Fruit fly (Drosophila melanogaster) whole organism, embryonic: Measurements from ENCODE around the gene Hph.

Source experiments
- Adf1 ChIP-seq: fragments of 200-800 bp; sonication (Bioruptor generic); IDR thresholded peaks from 2 replicates; pipeline ENCODE4 v1.3.6; 2022; ENCODE audit warnings: missing biosample characterization, missing genetic modification characterization
- Atf3 ChIP-seq: fragments of 200-800 bp; sonication (Bioruptor generic); optimal IDR thresholded peaks from 3 replicates; lab custom pipeline; 2016; ENCODE audit warnings: missing biosample characterization, missing genetic modification characterization
- B-H1 ChIP-seq: fragments of 200-800 bp; sonication (Bioruptor generic); IDR thresholded peaks from 3 replicates; pipeline ENCODE4 v1.3.6; 2022; ENCODE audit warnings: missing biosample characterization, missing genetic modification characterization
- B-H2 ChIP-seq: fragments of 200-800 bp; sonication (Bioruptor generic); optimal IDR thresholded peaks from 2 replicates; lab custom pipeline; 2018; ENCODE audit warnings: missing biosample characterization, mild to moderate bottlenecking, missing genetic modification characterization
- CG11456 ChIP-seq: fragments of 200-800 bp; sonication (Bioruptor generic); IDR thresholded peaks from 3 replicates; pipeline ENCODE4 v1.3.6; 2022; ENCODE audit warnings: missing biosample characterization, missing genetic modification characterization
- CG11504 ChIP-seq: fragments of 200-800 bp; sonication (Bioruptor generic); optimal IDR thresholded peaks from 3 replicates; lab custom pipeline; 2019; ENCODE audit warnings: missing biosample characterization, mild to moderate bottlenecking, missing genetic modification characterization, moderate library complexity
- CG11723 ChIP-seq: fragments of 200-800 bp; sonication (Bioruptor generic); optimal IDR thresholded peaks from 2 replicates; lab custom pipeline; 2017; ENCODE audit warnings: missing biosample characterization, mild to moderate bottlenecking, missing genetic modification characterization
- CG12104 ChIP-seq: fragments of 200-800 bp; sonication (Bioruptor generic); optimal IDR thresholded peaks from 3 replicates; lab custom pipeline; 2016; ENCODE audit warnings: missing biosample characterization, missing genetic modification characterization
- CG13287 ChIP-seq: fragments of 200-800 bp; sonication (Bioruptor generic); IDR thresholded peaks from 2 replicates; pipeline ENCODE4 v1.3.6; 2022; ENCODE audit warnings: missing biosample characterization, missing genetic modification characterization; ENCODE audit not compliant: partially characterized antibody
- CG13424 ChIP-seq: fragments of 200-800 bp; sonication (Bioruptor generic); optimal IDR thresholded peaks from 2 replicates; lab custom pipeline; 2019; ENCODE audit warnings: missing biosample characterization, mild to moderate bottlenecking, missing genetic modification characterization, moderate library complexity
- CG14441 ChIP-seq: fragments of 200-800 bp; sonication (Bioruptor generic); IDR thresholded peaks from 2 replicates; pipeline ENCODE4 v1.3.6; 2022; ENCODE audit warnings: missing biosample characterization, missing genetic modification characterization
- CG14860 ChIP-seq: fragments of 200-800 bp; sonication (Bioruptor generic); IDR thresholded peaks from 3 replicates; pipeline ENCODE4 v1.3.6; 2022; ENCODE audit warnings: missing biosample characterization, missing genetic modification characterization; ENCODE audit not compliant: partially characterized antibody
- CG16813 ChIP-seq: fragments of 200-800 bp; sonication (Bioruptor generic); IDR thresholded peaks from 3 replicates; pipeline ENCODE4 v1.3.6; 2022; ENCODE audit warnings: missing biosample characterization, missing genetic modification characterization; ENCODE audit not compliant: partially characterized antibody
- CG2199 ChIP-seq: fragments of 200-800 bp; sonication (Bioruptor generic); IDR thresholded peaks from 3 replicates; pipeline ENCODE4 v1.3.6; 2022; ENCODE audit warnings: missing biosample characterization, missing genetic modification characterization
- CG30403 ChIP-seq: fragments of 200-800 bp; sonication (Bioruptor generic); optimal IDR thresholded peaks from 3 replicates; lab custom pipeline; 2016; ENCODE audit warnings: missing biosample characterization, missing genetic modification characterization
- CG33557 ChIP-seq: fragments of 200-800 bp; sonication (Bioruptor generic); optimal IDR thresholded peaks from 2 replicates; lab custom pipeline; 2019; ENCODE audit warnings: missing biosample characterization, mild to moderate bottlenecking, missing genetic modification characterization, moderate library complexity
- CG4328 ChIP-seq: fragments of 200-800 bp; sonication (Bioruptor generic); optimal IDR thresholded peaks from 3 replicates; lab custom pipeline; 2017; ENCODE audit warnings: missing biosample characterization, missing genetic modification reagents, missing genetic modification characterization
- CG6175 ChIP-seq: fragments of 200-800 bp; sonication (Bioruptor generic); IDR thresholded peaks from 3 replicates; pipeline ENCODE4 v1.3.6; 2022; ENCODE audit warnings: missing biosample characterization, missing genetic modification characterization
- CG7271 ChIP-seq: fragments of 200-800 bp; sonication (Bioruptor generic); optimal IDR thresholded peaks from 2 replicates; lab custom pipeline; 2018; ENCODE audit warnings: missing biosample characterization, mild to moderate bottlenecking, missing genetic modification characterization, moderate library complexity
- CG7987 ChIP-seq: fragments of 200-800 bp; sonication (Bioruptor generic); optimal IDR thresholded peaks from 2 replicates; lab custom pipeline; 2018; ENCODE audit warnings: missing biosample characterization, mild to moderate bottlenecking, missing genetic modification characterization, moderate library complexity
- CG8290 ChIP-seq, 3 experiments: fragments of 200-800 bp; sonication (Bioruptor generic); optimal IDR thresholded peaks; 2 replicates each; lab custom pipeline; 2016 to 2019; ENCODE audit warnings: missing biosample characterization in 3 of 3, missing genetic modification characterization in 3 of 3, mild to moderate bottlenecking in 2 of 3, moderate library complexity in 1 of 3
- Dref ChIP-seq: fragments of 200-800 bp; sonication (Bioruptor generic); IDR thresholded peaks from 2 replicates; pipeline ENCODE4 v1.3.6; 2022; ENCODE audit warnings: missing biosample characterization, missing genetic modification characterization
- Hand ChIP-seq: fragments of 200-800 bp; sonication (Bioruptor generic); optimal IDR thresholded peaks from 2 replicates; lab custom pipeline; 2017; ENCODE audit warnings: mild to moderate bottlenecking, missing biosample characterization, missing genetic modification reagents, missing genetic modification characterization
- HmgZ ChIP-seq: fragments of 200-800 bp; sonication (Bioruptor generic); optimal IDR thresholded peaks from 2 replicates; lab custom pipeline; 2018; ENCODE audit warnings: missing biosample characterization, mild to moderate bottlenecking, missing genetic modification characterization
- Hmr ChIP-seq: fragments of 200-800 bp; sonication (Bioruptor generic); optimal IDR thresholded peaks from 3 replicates; lab custom pipeline; 2017; ENCODE audit warnings: mild to moderate bottlenecking, missing biosample characterization, missing genetic modification reagents, missing genetic modification characterization
- Hr51 ChIP-seq, 2 experiments: fragments of 200-800 bp; sonication (Bioruptor generic); optimal IDR thresholded peaks; 2 replicates in 1 of 2; 3 replicates in 1 of 2; lab custom pipeline; 2016 to 2018; ENCODE audit warnings: missing biosample characterization in 2 of 2, missing genetic modification characterization in 2 of 2, mild to moderate bottlenecking in 1 of 2, moderate library complexity in 1 of 2
- Hr78 ChIP-seq, 2 experiments: fragments of 200-800 bp in 1 of 2; fragments of >200 bp in 1 of 2; sonication (Bioruptor generic) in 1 of 2; optimal IDR thresholded peaks; 2 replicates each; lab custom pipeline; 2017 to 2019; ENCODE audit warnings: missing biosample characterization in 2 of 2, missing genetic modification characterization in 2 of 2, mild to moderate bottlenecking in 1 of 2, moderate library complexity in 1 of 2
- Opbp ChIP-seq: fragments of 200-800 bp; sonication (Bioruptor generic); IDR thresholded peaks from 3 replicates; pipeline ENCODE4 v1.3.6; 2022; ENCODE audit warnings: missing biosample characterization, missing genetic modification characterization; ENCODE audit not compliant: partially characterized antibody
- Poxn ChIP-seq: fragments of 200-800 bp; sonication (Bioruptor generic); IDR thresholded peaks from 2 replicates; pipeline ENCODE4 v1.3.6; 2022; ENCODE audit warnings: missing biosample characterization, missing genetic modification characterization
- Ravus ChIP-seq: fragments of 200-800 bp; sonication (Bioruptor generic); IDR thresholded peaks from 2 replicates; pipeline ENCODE4 v1.3.6; 2022; ENCODE audit warnings: missing biosample characterization, missing genetic modification characterization
- Scr ChIP-seq: fragments of 200-800 bp; sonication (Bioruptor generic); IDR thresholded peaks from 2 replicates; pipeline ENCODE4 v1.3.6; 2022; ENCODE audit warnings: missing biosample characterization, missing genetic modification characterization; ENCODE audit not compliant: partially characterized antibody
- Side ChIP-seq: fragments of 200-800 bp; sonication (Bioruptor generic); optimal IDR thresholded peaks from 2 replicates; lab custom pipeline; 2016; ENCODE audit warnings: missing biosample characterization, missing genetic modification characterization
- Sox100B ChIP-seq: fragments of 200-800 bp; sonication (Bioruptor generic); optimal IDR thresholded peaks from 3 replicates; lab custom pipeline; 2018; ENCODE audit warnings: missing biosample characterization, mild to moderate bottlenecking, missing genetic modification characterization
- TFAM ChIP-seq: fragments of 200-800 bp; sonication (Bioruptor generic); optimal IDR thresholded peaks from 2 replicates; lab custom pipeline; 2017; ENCODE audit warnings: missing biosample characterization, missing genetic modification characterization, inconsistent platforms
- chinmo ChIP-seq: fragments of 200-800 bp; sonication (Bioruptor generic); IDR thresholded peaks from 4 replicates; pipeline ENCODE4 v1.3.6; 2022; ENCODE audit warnings: missing biosample characterization, missing genetic modification characterization; ENCODE audit not compliant: partially characterized antibody
- hkb ChIP-seq, 2 experiments: fragments of 200-800 bp in 1 of 2; fragments of >200 bp in 1 of 2; sonication (Bioruptor generic) in 1 of 2; IDR thresholded peaks in 1 of 2; optimal IDR thresholded peaks in 1 of 2; 2 replicates each; pipeline versions ENCODE4 v1.3.6 to Lab custom; 2017 to 2022; ENCODE audit warnings: missing biosample characterization in 1 of 2, missing genetic modification characterization in 1 of 2
- hth ChIP-seq: fragments of >200 bp; optimal IDR thresholded peaks from 2 replicates; lab custom pipeline; 2017; ENCODE audit warnings: inconsistent platforms
- jigr1 ChIP-seq: fragments of 200-800 bp; sonication (Bioruptor generic); IDR thresholded peaks from 3 replicates; pipeline ENCODE4 v1.3.6; 2022; ENCODE audit warnings: missing biosample characterization, missing genetic modification characterization
- lbe ChIP-seq: fragments of 200-800 bp; sonication (Bioruptor generic); optimal IDR thresholded peaks from 2 replicates; lab custom pipeline; 2016; ENCODE audit warnings: missing biosample characterization, mild to moderate bottlenecking, missing genetic modification characterization
- pum ChIP-seq: fragments of 200-800 bp; sonication (Bioruptor generic); optimal IDR thresholded peaks from 2 replicates; lab custom pipeline; 2016; ENCODE audit warnings: missing biosample characterization, missing genetic modification characterization
- rib ChIP-seq: fragments of 200-800 bp; sonication (Bioruptor generic); IDR thresholded peaks from 2 replicates; pipeline ENCODE4 v1.3.6; 2022; ENCODE audit warnings: missing biosample characterization, missing genetic modification characterization
- shn ChIP-seq: fragments of 200-800 bp; sonication (Bioruptor generic); optimal IDR thresholded peaks from 3 replicates; lab custom pipeline; 2016; ENCODE audit warnings: missing biosample characterization, missing genetic modification characterization
- sim ChIP-seq: fragments of 200-800 bp; sonication (Bioruptor generic); IDR thresholded peaks from 2 replicates; pipeline ENCODE4 v1.3.6; 2022; ENCODE audit warnings: missing biosample characterization, missing genetic modification characterization
- slou ChIP-seq: fragments of 200-800 bp; sonication (Bioruptor generic); optimal IDR thresholded peaks from 3 replicates; lab custom pipeline; 2016; ENCODE audit warnings: missing biosample characterization, missing genetic modification characterization
- so ChIP-seq: fragments of 200-800 bp; sonication (Bioruptor generic); IDR thresholded peaks from 3 replicates; pipeline ENCODE4 v1.3.6; 2022; ENCODE audit warnings: missing biosample characterization, missing genetic modification characterization
- stc ChIP-seq: fragments of 200-800 bp; sonication (Bioruptor generic); IDR thresholded peaks from 2 replicates; pipeline ENCODE4 v1.3.6; 2022; ENCODE audit warnings: missing biosample characterization, missing genetic modification characterization
- trem ChIP-seq: fragments of 200-800 bp; optimal IDR thresholded peaks from 3 replicates; lab custom pipeline; 2019; ENCODE audit warnings: missing biosample characterization, mild to moderate bottlenecking, missing genetic modification characterization, moderate library complexity
- zen2 ChIP-seq: fragments of 200-800 bp; sonication (Bioruptor generic); IDR thresholded peaks from 3 replicates; pipeline ENCODE4 v1.3.6; 2022; ENCODE audit warnings: missing biosample characterization, missing genetic modification characterization; ENCODE audit not compliant: partially characterized antibody

Gene Hph

dm6 chr3R:5282755-5283359, 26.0 kb downstream of the Hph start (continued):
- peak; percentile 33; the same call in 1 of the 3 replicates for TF ChIP-seq so (GFP tag; lab: Robert Waterston, UW)
- TF ChIP-seq rib (GFP tag; lab: Robert Waterston, UW) = peak; percentile 82
- TF ChIP-seq Hr78 (GFP tag; optimal IDR thresholded peaks at IDR 0.05; lab: Kevin White, UChicago) = no peak
- TF ChIP-seq Sox100B (GFP tag; lab: Kevin White, UChicago) = no peak
- TF ChIP-seq CG13287 = peak; percentile 60
- TF ChIP-seq CG14860 (GFP tag; lab: Robert Waterston, UW) = no peak
- peak; percentile 71; the same call in 2 of the 3 replicates for TF ChIP-seq zen2
- TF ChIP-seq CG4328 (GFP tag; lab: Kevin White, UChicago) = no peak
- TF ChIP-seq hth (lab: Kevin White, UChicago) = no peak
- TF ChIP-seq CG7987 (GFP tag; lab: Kevin White, UChicago) = no peak
- TF ChIP-seq CG33557 (GFP tag; lab: Kevin White, UChicago) = no peak
- no peak for TF ChIP-seq Scr (GFP tag; lab: Robert Waterston, UW)
- no peak for TF ChIP-seq Atf3 (GFP tag; lab: Kevin White, UChicago)
- no peak for TF ChIP-seq jigr1
- TF ChIP-seq CG6175 (GFP tag; lab: Robert Waterston, UW) = 0 out of 3 replicates have a peak, but pooled peaks have one; percentile 20
- TF ChIP-seq CG14441 (GFP tag; lab: Robert Waterston, UW) = 0 out of 2 replicates have a peak, but pooled peaks have one; percentile 12
- no peak for TF ChIP-seq Poxn (GFP tag; lab: Robert Waterston, UW)
- peak; percentile 91 for TF ChIP-seq CG11504 (tag; lab: Kevin White, UChicago)
- TF ChIP-seq CG8290 (GFP tag; optimal IDR thresholded peaks at IDR 0.05; lab: Kevin White, UChicago) = no peak
- peak in 1 of 2 experiments; percentile 74 for TF ChIP-seq CG8290 (tag; optimal IDR thresholded peaks at IDR 0.05; lab: Kevin White, UChicago)
- TF ChIP-seq Hr51 (GFP tag; optimal IDR thresholded peaks at IDR 0.05; lab: Kevin White, UChicago) = no peak
- no peak; the same call in 2 of the 3 replicates for TF ChIP-seq B-H1 (GFP tag; lab: Robert Waterston, UW)
- TF ChIP-seq HmgZ (tag; lab: Kevin White, UChicago) = peak; percentile 27
- no peak for TF ChIP-seq B-H2
- no peak for TF ChIP-seq Hmr (GFP tag; lab: Kevin White, UChicago)
- 0 out of 3 replicates have a peak, but pooled peaks have one; percentile 35 for TF ChIP-seq Opbp (GFP tag; lab: Robert Waterston, UW)
- 0 out of 2 replicates have a peak, but pooled peaks have one; percentile 23 for TF ChIP-seq Dref
- TF ChIP-seq Ravus (GFP tag; lab: Robert Waterston, UW) = peak; percentile 59; the same call in 1 of the 2 replicates
- no peak for TF ChIP-seq hkb (optimal IDR thresholded peaks at IDR 0.05; lab: Kevin White, UChicago)
- TF ChIP-seq hkb (GFP tag; IDR thresholded peaks at IDR 0.05; lab: Robert Waterston, UW) = peak; percentile 45
- no peak for TF ChIP-seq slou (GFP tag; lab: Kevin White, UChicago)
- TF ChIP-seq CG7271 (tag; lab: Kevin White, UChicago) = no peak
- TF ChIP-seq stc (GFP tag; lab: Robert Waterston, UW) = 0 out of 2 replicates have a peak, but pooled peaks have one; percentile 30
- no peak for TF ChIP-seq CG13424 (tag; lab: Kevin White, UChicago)
- no peak for TF ChIP-seq sim
- TF ChIP-seq Side (GFP tag; lab: Kevin White, UChicago) = no peak
- TF ChIP-seq Adf1 (GFP tag; lab: Robert Waterston, UW) = peak; percentile 87
- no peak for TF ChIP-seq Hand (GFP tag; lab: Kevin White, UChicago)
- no peak for TF ChIP-seq CG12104 (GFP tag; lab: Kevin White, UChicago)
- peak; percentile 32 for TF ChIP-seq shn (GFP tag; lab: Kevin White, UChicago)
- TF ChIP-seq CG2199 (GFP tag; lab: Robert Waterston, UW) = no peak
- TF ChIP-seq CG11723 (GFP tag; lab: Kevin White, UChicago) = no peak
- no peak for TF ChIP-seq CG30403
- no peak for TF ChIP-seq pum (GFP tag; lab: Kevin White, UChicago)
- TF ChIP-seq CG11456 (GFP tag; lab: Robert Waterston, UW) = peak; percentile 77
- TF ChIP-seq chinmo (GFP tag; lab: Robert Waterston, UW) = peak; percentile 93; the same call in 3 of the 4 replicates
- TF ChIP-seq TFAM (GFP tag; lab: Kevin White, UChicago) = no peak
- no peak; the same call in 2 of the 3 replicates for TF ChIP-seq CG16813
- no peak for TF ChIP-seq lbe (GFP tag; lab: Kevin White, UChicago)
- TF ChIP-seq trem (tag; lab: Kevin White, UChicago) = no peak
